Worm (Caenorhabditis elegans): ENCODE measurements around the gene mcm-5.

ce11 chrIII:4293108-4293507 is 2.0 kb upstream of the mcm-5 start, which contains the start of gene R10E4.6:
- TF ChIP-seq cog-1 (tag; optimal IDR thresholded peaks at IDR 0.05) (no peak), tab-1 (GFP tag; IDR thresholded peaks at IDR 0.05) (no peak), ztf-29 (GFP tag; IDR thresholded peaks at IDR 0.05) (no peak), T22C8.4 (GFP tag; IDR thresholded peaks at IDR 0.05) (no peak), med-1 (GFP tag; optimal IDR thresholded peaks at IDR 0.05; ENCODE audit: insufficient read depth) (no peak), klf-2 (GFP tag; conservative IDR thresholded peaks at IDR 0.05) (no peak), ref-1 (GFP tag; conservative IDR thresholded peaks at IDR 0.05) (no peak), ztf-23 (GFP tag; IDR thresholded peaks at IDR 0.05) (no peak), flt-1 (GFP tag; IDR thresholded peaks at IDR 0.05) (no peak)

Data from whole organism, midembryonic.